Worm (Caenorhabditis elegans) whole organism, mixed stage, embryonic: ENCODE data around the gene ptr-14.

ENCODE experiments used
- M03D4.4 ChIP-seq: sonication (generic microtip); optimal IDR thresholded peaks from 2 replicates; lab custom pipeline; 2017; ENCODE audit warnings: mild to moderate bottlenecking, missing genetic modification characterization, missing compliant biosample characterization
- blmp-1 ChIP-seq: fragments of 150-350 bp; optimal IDR thresholded peaks from 2 replicates; lab custom pipeline; 2014; ENCODE audit warnings: missing biosample characterization, missing genetic modification characterization
- ceh-39 ChIP-seq: fragments of 150-350 bp; optimal IDR thresholded peaks from 2 replicates; lab custom pipeline; 2014; ENCODE audit warnings: missing biosample characterization, missing genetic modification characterization
- ces-1 ChIP-seq: fragments of 150-350 bp; optimal IDR thresholded peaks from 2 replicates; lab custom pipeline; 2014; ENCODE audit warnings: missing biosample characterization, missing genetic modification reagents, missing genetic modification characterization
- cnd-1 ChIP-seq: fragments of 200-800 bp; sonication (Bioruptor generic); optimal IDR thresholded peaks from 2 replicates; lab custom pipeline; 2018; ENCODE audit warnings: mild to moderate bottlenecking, missing genetic modification characterization, missing compliant biosample characterization
- drap-1 ChIP-seq: fragments of 200-800 bp; sonication (Bioruptor generic); optimal IDR thresholded peaks from 3 replicates; lab custom pipeline; 2018; ENCODE audit warnings: mild to moderate bottlenecking, missing genetic modification characterization, missing compliant biosample characterization
- elt-1 ChIP-seq: sonication (generic microtip); optimal IDR thresholded peaks from 2 replicates; lab custom pipeline; 2017; ENCODE audit warnings: missing genetic modification characterization, mild to moderate bottlenecking, missing compliant biosample characterization, antibody characterized with exemption, moderate library complexity, borderline replicate concordance; ENCODE audit not compliant: insufficient read depth
- elt-3 ChIP-seq: fragments of 150-350 bp; optimal IDR thresholded peaks from 2 replicates; lab custom pipeline; 2014; ENCODE audit warnings: missing biosample characterization, missing genetic modification characterization
- ham-2 ChIP-seq: fragments of 200-800 bp; sonication (Bioruptor generic); optimal IDR thresholded peaks from 2 replicates; lab custom pipeline; 2018; ENCODE audit warnings: mild to moderate bottlenecking, missing genetic modification characterization, missing compliant biosample characterization
- hlh-1 ChIP-seq: fragments of 150-350 bp; optimal IDR thresholded peaks from 2 replicates; lab custom pipeline; 2014; ENCODE audit warnings: missing biosample characterization, missing genetic modification reagents, missing genetic modification characterization
- lin-13 ChIP-seq: fragments of 150-350 bp; optimal IDR thresholded peaks from 2 replicates; lab custom pipeline; 2014; ENCODE audit warnings: missing biosample characterization, missing genetic modification characterization
- lsy-2 ChIP-seq: fragments of 150-350 bp; optimal IDR thresholded peaks from 2 replicates; lab custom pipeline; 2014; ENCODE audit warnings: missing biosample characterization, missing genetic modification characterization
- mab-5 ChIP-seq: fragments of 150-350 bp; optimal IDR thresholded peaks from 2 replicates; lab custom pipeline; 2014; ENCODE audit warnings: missing biosample characterization, missing genetic modification characterization
- mep-1 ChIP-seq: fragments of 150-350 bp; optimal IDR thresholded peaks from 2 replicates; lab custom pipeline; 2017; ENCODE audit warnings: missing biosample characterization, missing genetic modification reagents, missing genetic modification characterization, inconsistent platforms
- mls-2 ChIP-seq: sonication (generic microtip); optimal IDR thresholded peaks from 2 replicates; lab custom pipeline; 2016; ENCODE audit warnings: mild to moderate bottlenecking, missing genetic modification characterization, moderate library complexity, missing compliant biosample characterization
- nhr-12 ChIP-seq: fragments of 150-350 bp; optimal IDR thresholded peaks from 2 replicates; lab custom pipeline; 2014; ENCODE audit warnings: missing biosample characterization, missing genetic modification characterization
- nhr-2 ChIP-seq: fragments of 150-350 bp; optimal IDR thresholded peaks from 2 replicates; lab custom pipeline; 2014; ENCODE audit warnings: missing biosample characterization, missing genetic modification characterization
- nhr-237 ChIP-seq: fragments of 150-350 bp; optimal IDR thresholded peaks from 2 replicates; lab custom pipeline; 2014; ENCODE audit warnings: missing biosample characterization, missing genetic modification characterization
- nhr-28 ChIP-seq: fragments of 150-350 bp; optimal IDR thresholded peaks from 2 replicates; lab custom pipeline; 2014; ENCODE audit warnings: missing biosample characterization, missing genetic modification characterization
- nhr-76 ChIP-seq: sonication (generic microtip); optimal IDR thresholded peaks from 2 replicates; lab custom pipeline; 2017; ENCODE audit warnings: missing biosample characterization, missing genetic modification characterization
- pha-4 ChIP-seq: fragments of 150-350 bp; optimal IDR thresholded peaks from 2 replicates; lab custom pipeline; 2018; ENCODE audit warnings: missing biosample characterization, missing genetic modification reagents, missing genetic modification characterization
- sem-2 ChIP-seq: fragments of 200-800 bp; sonication (Bioruptor generic); optimal IDR thresholded peaks from 2 replicates; lab custom pipeline; 2018; ENCODE audit warnings: mild to moderate bottlenecking, missing genetic modification characterization, missing compliant biosample characterization
- snpc-4 ChIP-seq: fragments of 150-350 bp; optimal IDR thresholded peaks from 2 replicates; lab custom pipeline; 2014; ENCODE audit warnings: missing biosample characterization, missing genetic modification characterization
- sptf-1 ChIP-seq: sonication (generic microtip); optimal IDR thresholded peaks from 2 replicates; lab custom pipeline; 2017; ENCODE audit warnings: mild to moderate bottlenecking, missing genetic modification characterization, moderate library complexity, missing compliant biosample characterization
- tbx-8 ChIP-seq: fragments of 200-800 bp; sonication (Bioruptor generic); optimal IDR thresholded peaks from 2 replicates; lab custom pipeline; 2018; ENCODE audit warnings: mild to moderate bottlenecking, missing genetic modification characterization, moderate library complexity, missing compliant biosample characterization
- unc-120 ChIP-seq: sonication (generic microtip); optimal IDR thresholded peaks from 2 replicates; lab custom pipeline; 2017; ENCODE audit warnings: missing genetic modification characterization, missing compliant biosample characterization; ENCODE audit not compliant: poor library complexity, severe bottlenecking
- unc-39 ChIP-seq: fragments of 150-350 bp; optimal IDR thresholded peaks from 2 replicates; lab custom pipeline; 2014; ENCODE audit warnings: missing biosample characterization, missing genetic modification characterization
- unc-62 ChIP-seq: fragments of 150-350 bp; optimal IDR thresholded peaks from 2 replicates; lab custom pipeline; 2014; ENCODE audit warnings: missing biosample characterization, missing genetic modification reagents, missing genetic modification characterization
- zip-8 ChIP-seq: fragments of 150-350 bp; optimal IDR thresholded peaks from 2 replicates; lab custom pipeline; 2014; ENCODE audit warnings: missing biosample characterization, missing genetic modification characterization
- ztf-11 ChIP-seq: fragments of 150-350 bp; optimal IDR thresholded peaks from 2 replicates; lab custom pipeline; 2014; ENCODE audit warnings: missing biosample characterization, missing genetic modification characterization

ptr-14 gene

DNA sequence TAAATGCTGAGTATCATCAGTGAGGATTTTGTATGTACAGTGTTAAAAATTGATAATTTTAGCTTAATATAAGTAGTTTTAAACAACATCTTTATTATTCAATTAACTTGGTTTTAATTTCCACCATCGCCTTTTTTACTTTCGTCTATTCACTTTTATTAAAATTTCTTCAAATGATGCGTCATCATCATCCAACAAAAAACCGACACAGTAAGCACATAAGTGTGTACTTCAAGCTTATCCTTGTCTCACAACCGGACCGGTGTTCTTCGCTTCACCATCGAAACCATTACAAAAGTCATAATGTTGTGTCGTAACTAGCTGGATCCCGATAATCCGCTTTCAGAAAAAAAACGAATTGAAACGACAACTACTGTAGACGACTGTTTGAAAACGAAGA is 18.7 kb upstream of the ptr-14 start, which contains the start of gene C43F9.11:
Gene C43F9.11, plus strand, starts transcription at position 301 of the 400 bp plus-strand sequence.
- no peak for TF ChIP-seq cnd-1 (tag; lab: Kevin White, UChicago)
- TF ChIP-seq ztf-11 (tag; lab: Kevin White, UChicago): no peak
- no peak for TF ChIP-seq nhr-2
- no peak for TF ChIP-seq M03D4.4 (tag; lab: Kevin White, UChicago)
- no peak for TF ChIP-seq tbx-8 (GFP tag; lab: Kevin White, UChicago)
- no peak for TF ChIP-seq nhr-237 (tag; lab: Kevin White, UChicago)
- no peak for TF ChIP-seq ces-1 (GFP tag; lab: Kevin White, UChicago)
- TF ChIP-seq unc-120 (tag; lab: Kevin White, UChicago): no peak
- no peak for TF ChIP-seq hlh-1
- TF ChIP-seq lin-13 (tag; lab: Kevin White, UChicago): no peak
- TF ChIP-seq nhr-76 (tag; lab: Kevin White, UChicago): no peak
- TF ChIP-seq ham-2 (GFP tag; lab: Kevin White, UChicago): no peak
- no peak for TF ChIP-seq lsy-2 (tag; lab: Kevin White, UChicago)

ce11 chrIV:10599983-10600382 is 15.2 kb upstream of the ptr-14 start, which contains the start of gene R09H10.1:
TSS of gene R09H10.1 (plus strand) at chrIV:10600283.
- no peak for TF ChIP-seq nhr-12 (tag; lab: Kevin White, UChicago)
- no peak for TF ChIP-seq nhr-28 (tag; lab: Kevin White, UChicago)
- no peak for TF ChIP-seq M03D4.4 (tag; lab: Kevin White, UChicago)
- no peak for TF ChIP-seq unc-39 (tag; lab: Kevin White, UChicago)
- TF ChIP-seq unc-62: no peak
- TF ChIP-seq ham-2 (GFP tag; lab: Kevin White, UChicago): no peak
- no peak for TF ChIP-seq unc-120 (tag; lab: Kevin White, UChicago)
- TF ChIP-seq cnd-1 (tag; lab: Kevin White, UChicago): no peak
- no peak for TF ChIP-seq snpc-4
- no peak for TF ChIP-seq mls-2 (tag; lab: Kevin White, UChicago)
- TF ChIP-seq ztf-11 (tag; lab: Kevin White, UChicago): no peak
- TF ChIP-seq zip-8 (tag; lab: Kevin White, UChicago): no peak
- no peak for TF ChIP-seq elt-3 (tag; lab: Kevin White, UChicago)
- no peak for TF ChIP-seq sem-2 (GFP tag; lab: Kevin White, UChicago)
- TF ChIP-seq elt-1 (tag; lab: Kevin White, UChicago): no peak

DNA sequence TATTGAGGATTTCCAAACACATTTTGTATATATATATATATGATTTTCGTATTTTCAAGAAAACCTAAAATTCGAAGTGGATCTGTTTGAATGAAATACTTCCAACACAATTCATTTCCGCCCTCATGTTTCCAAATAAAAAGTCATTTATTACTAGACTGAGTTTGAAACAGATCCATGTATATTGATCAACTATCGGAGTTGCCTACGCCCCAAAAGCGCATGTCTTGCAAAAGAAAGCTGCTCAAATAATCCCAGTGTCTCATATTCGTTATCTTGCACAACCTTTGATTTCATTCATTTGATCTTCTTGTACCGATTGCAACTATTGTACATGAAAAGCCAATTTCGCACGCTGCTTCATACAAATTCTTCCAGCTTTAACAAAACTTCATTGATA is 12.6 kb upstream of the ptr-14 start, which contains the start of gene R09H10.2:
Gene R09H10.2, plus strand, starts transcription at position 301 of the 400 bp plus-strand sequence.
- TF ChIP-seq ces-1 (GFP tag; lab: Kevin White, UChicago): no peak

- TF ChIP-seq pha-4 (tag; lab: Kevin White, UChicago) (no peak), nhr-12 (tag; lab: Kevin White, UChicago) (no peak), unc-39 (tag; lab: Kevin White, UChicago) (no peak), ztf-11 (tag; lab: Kevin White, UChicago) (no peak)
- TF ChIP-seq, all 35 proteins: peak for 0
Observed at ce11 chrIV:10606575-10607080, 8.6 kb upstream of the ptr-14 start, which contains the start of gene R09H10.3. TSS of gene R09H10.3 (plus strand) at chrIV:10607030.

ce11 chrIV:10608275-10608674 is 7.0 kb upstream of the ptr-14 start, which contains the start of gene R09H10.6:
TSS of gene R09H10.6 (plus strand) at chrIV:10608575.
- no peak for TF ChIP-seq mab-5 (tag; lab: Kevin White, UChicago)
- no peak for TF ChIP-seq nhr-28 (tag; lab: Kevin White, UChicago)
- no peak for TF ChIP-seq ham-2 (GFP tag; lab: Kevin White, UChicago)
- TF ChIP-seq lsy-2 (tag; lab: Kevin White, UChicago): no peak
- no peak for TF ChIP-seq sptf-1
- TF ChIP-seq pha-4 (tag; lab: Kevin White, UChicago): no peak
- no peak for TF ChIP-seq hlh-1
- no peak for TF ChIP-seq ceh-39 (tag; lab: Kevin White, UChicago)
- TF ChIP-seq blmp-1 (tag; lab: Kevin White, UChicago): no peak
- no peak for TF ChIP-seq drap-1 (GFP tag; lab: Kevin White, UChicago)
- TF ChIP-seq unc-120 (tag; lab: Kevin White, UChicago): no peak
- no peak for TF ChIP-seq snpc-4
- no peak for TF ChIP-seq mep-1 (tag; lab: Kevin White, UChicago)
- TF ChIP-seq sem-2 (GFP tag; lab: Kevin White, UChicago): no peak
- no peak for TF ChIP-seq nhr-2
- no peak for TF ChIP-seq tbx-8 (GFP tag; lab: Kevin White, UChicago)
